Comparison of ENCODE assay signal across 2 fruit fly cellular contexts in the genomic region with DNA sequence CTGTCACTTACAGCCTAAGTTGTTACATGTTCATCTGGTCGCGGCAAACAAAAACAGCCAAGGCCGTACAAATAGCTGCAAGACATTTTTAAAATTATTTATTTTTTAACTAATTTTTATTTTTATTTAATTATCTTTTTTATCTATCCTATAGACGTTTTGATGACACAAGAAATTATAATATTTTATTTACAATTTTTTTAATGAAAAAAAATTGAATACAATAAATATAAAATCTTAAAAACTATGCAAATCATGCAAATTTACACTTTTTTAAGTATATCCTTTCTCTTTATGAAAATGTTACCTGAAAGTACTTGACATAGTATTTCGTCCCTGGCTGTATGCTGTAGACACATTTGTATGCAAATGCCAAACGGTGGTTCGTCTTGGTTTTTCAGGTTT.
TF ChIP-seq lines count a peak whose summit lies in the region.

No protein-coding gene starts in this region.

TF ChIP-seq in whole organism, embryonic, 481 proteins besides CTCF, POLR2A, EP300 and RAD21 (continued from another document and continues in another):
- peak; percentile 58 for TF ChIP-seq CG32772 (GFP tag; IDR thresholded peaks at IDR 0.05; lab: Robert Waterston, UW)
- TF ChIP-seq klu (GFP tag; IDR thresholded peaks at IDR 0.05; lab: Robert Waterston, UW) = no peak; the same call in 1 of the 2 replicates
- no peak for TF ChIP-seq Mrtf (GFP tag; IDR thresholded peaks at IDR 0.05; lab: Robert Waterston, UW)
- TF ChIP-seq CG10274 (GFP tag; optimal IDR thresholded peaks at IDR 0.05; lab: Kevin White, UChicago) = no peak
- no peak for TF ChIP-seq corto (GFP tag; optimal IDR thresholded peaks at IDR 0.05; lab: Kevin White, UChicago)
- peak; percentile 63 for TF ChIP-seq CG33557 (GFP tag; optimal IDR thresholded peaks at IDR 0.05; lab: Kevin White, UChicago)
- peak; percentile 82 for TF ChIP-seq CG17385 (GFP tag; optimal IDR thresholded peaks at IDR 0.05; lab: Kevin White, UChicago)
- peak; percentile 83 for TF ChIP-seq CG8388 (GFP tag; optimal IDR thresholded peaks at IDR 0.05; lab: Kevin White, UChicago)
- no peak for TF ChIP-seq p53 (GFP tag; optimal IDR thresholded peaks at IDR 0.05; lab: Kevin White, UChicago)
- TF ChIP-seq CG8478 (optimal IDR thresholded peaks at IDR 0.05; lab: Kevin White, UChicago) = no peak
- TF ChIP-seq CG17328 (GFP tag; IDR thresholded peaks at IDR 0.05; lab: Robert Waterston, UW) = peak; percentile 58; the same call in 1 of the 2 replicates
- no peak for TF ChIP-seq Opbp (GFP tag; IDR thresholded peaks at IDR 0.05; lab: Robert Waterston, UW; ENCODE audit: partially characterized antibody)
- 0 out of 3 replicates have a peak, but pooled peaks have one; percentile 20 for TF ChIP-seq Dbx (GFP tag; IDR thresholded peaks at IDR 0.05; lab: Robert Waterston, UW)
- peak; percentile 59 for TF ChIP-seq CG8281 (tag; optimal IDR thresholded peaks at IDR 0.05; lab: Kevin White, UChicago)
- no peak for TF ChIP-seq mam (GFP tag; optimal IDR thresholded peaks at IDR 0.05; lab: Kevin White, UChicago)
- TF ChIP-seq ERR (GFP tag; optimal IDR thresholded peaks at IDR 0.05; lab: Kevin White, UChicago) = no peak
- peak; percentile 45; the same call in 1 of the 2 replicates for TF ChIP-seq E2f2 (GFP tag; IDR thresholded peaks at IDR 0.05; lab: Robert Waterston, UW)
- TF ChIP-seq ewg (GFP tag; optimal IDR thresholded peaks at IDR 0.05; lab: Kevin White, UChicago) = peak; percentile 41
- no peak for TF ChIP-seq shn (GFP tag; optimal IDR thresholded peaks at IDR 0.05; lab: Kevin White, UChicago)
- TF ChIP-seq tx (GFP tag; optimal IDR thresholded peaks at IDR 0.05; lab: Kevin White, UChicago) = no peak
- TF ChIP-seq maf-S (GFP tag; optimal IDR thresholded peaks at IDR 0.05; lab: Kevin White, UChicago) = no peak
- TF ChIP-seq slbo (GFP tag; IDR thresholded peaks at IDR 0.05; lab: Robert Waterston, UW) = peak; percentile 57
- peak; percentile 31 for TF ChIP-seq CG18476 (GFP tag; optimal IDR thresholded peaks at IDR 0.05; lab: Kevin White, UChicago)
- TF ChIP-seq Hr51 (GFP tag; optimal IDR thresholded peaks at IDR 0.05; lab: Kevin White, UChicago) = peak in 1 of 2 experiments; percentile 93
- peak; percentile 78 for TF ChIP-seq salm (tag; optimal IDR thresholded peaks at IDR 0.05; lab: Kevin White, UChicago)
- no peak for TF ChIP-seq CG11085 (GFP tag; IDR thresholded peaks at IDR 0.05; lab: Robert Waterston, UW)
- no peak for TF ChIP-seq pzg (GFP tag; optimal IDR thresholded peaks at IDR 0.05; lab: Kevin White, UChicago)
- no peak for TF ChIP-seq CG4617 (GFP tag; optimal IDR thresholded peaks at IDR 0.05; lab: Kevin White, UChicago; ENCODE audit: borderline replicate concordance)
- TF ChIP-seq Hand (GFP tag; optimal IDR thresholded peaks at IDR 0.05; lab: Kevin White, UChicago) = peak; percentile 65
- TF ChIP-seq tll (GFP tag; optimal IDR thresholded peaks at IDR 0.05; lab: Kevin White, UChicago) = no peak
- peak; percentile 72 for TF ChIP-seq Deaf1 (tag; optimal IDR thresholded peaks at IDR 0.05; lab: Kevin White, UChicago)
- TF ChIP-seq CG10654 (GFP tag; optimal IDR thresholded peaks at IDR 0.05; lab: Kevin White, UChicago) = no peak
- peak; percentile 71 for TF ChIP-seq sug (tag; optimal IDR thresholded peaks at IDR 0.05; lab: Kevin White, UChicago)
- no peak for TF ChIP-seq eve (GFP tag; optimal IDR thresholded peaks at IDR 0.05; lab: Kevin White, UChicago)
- no peak for TF ChIP-seq CG1024 (GFP tag; IDR thresholded peaks at IDR 0.05; lab: Robert Waterston, UW)
- peak; percentile 59 for TF ChIP-seq trem (tag; optimal IDR thresholded peaks at IDR 0.05; lab: Kevin White, UChicago)
- TF ChIP-seq Eip74EF (GFP tag; optimal IDR thresholded peaks at IDR 0.05; lab: Kevin White, UChicago) = peak in 1 of 2 experiments; percentile 80
- TF ChIP-seq ab (GFP tag; optimal IDR thresholded peaks at IDR 0.05; lab: Kevin White, UChicago) = no peak
- peak; percentile 73 for TF ChIP-seq lab (GFP tag; optimal IDR thresholded peaks at IDR 0.05; lab: Kevin White, UChicago)
- no peak for TF ChIP-seq CG11456 (GFP tag; IDR thresholded peaks at IDR 0.05; lab: Robert Waterston, UW)
- TF ChIP-seq ranshi (GFP tag; IDR thresholded peaks at IDR 0.05; lab: Robert Waterston, UW) = peak; percentile 60
- TF ChIP-seq CG9437 (GFP tag; optimal IDR thresholded peaks at IDR 0.05; lab: Kevin White, UChicago) = peak; percentile 85
- no peak for TF ChIP-seq ken (GFP tag; IDR thresholded peaks at IDR 0.05; lab: Robert Waterston, UW)
- TF ChIP-seq Chrac-16 (GFP tag; optimal IDR thresholded peaks at IDR 0.05; lab: Kevin White, UChicago) = peak; percentile 12
- no peak for TF ChIP-seq eyg (GFP tag; optimal IDR thresholded peaks at IDR 0.05; lab: Kevin White, UChicago)
- TF ChIP-seq Ravus (GFP tag; IDR thresholded peaks at IDR 0.05; lab: Robert Waterston, UW) = no peak
- no peak for TF ChIP-seq Sry-δ (GFP tag; optimal IDR thresholded peaks at IDR 0.05; lab: Kevin White, UChicago)
- TF ChIP-seq CG10431 (GFP tag; optimal IDR thresholded peaks at IDR 0.05; lab: Kevin White, UChicago) = no peak
- no peak for TF ChIP-seq BEAF-32 (GFP tag; optimal IDR thresholded peaks at IDR 0.05; lab: Kevin White, UChicago)
- peak; percentile 15 for TF ChIP-seq trh (GFP tag; optimal IDR thresholded peaks at IDR 0.05; lab: Kevin White, UChicago)
- TF ChIP-seq caup (GFP tag; optimal IDR thresholded peaks at IDR 0.05; lab: Kevin White, UChicago; ENCODE audit: severe bottlenecking) = peak; percentile 55
- no peak for TF ChIP-seq CG17612 (GFP tag; IDR thresholded peaks at IDR 0.05; lab: Robert Waterston, UW)
- TF ChIP-seq CG10209 (GFP tag; optimal IDR thresholded peaks at IDR 0.05; lab: Kevin White, UChicago) = peak; percentile 76
- no peak for TF ChIP-seq CG15479 (GFP tag; optimal IDR thresholded peaks at IDR 0.05; lab: Kevin White, UChicago)
- TF ChIP-seq oc (tag; optimal IDR thresholded peaks at IDR 0.05; lab: Kevin White, UChicago) = peak; percentile 68
- no peak for TF ChIP-seq CG7928 (GFP tag; optimal IDR thresholded peaks at IDR 0.05; lab: Kevin White, UChicago)
- no peak for TF ChIP-seq CG18011 (GFP tag; optimal IDR thresholded peaks at IDR 0.05; lab: Kevin White, UChicago)
- peak; percentile 71 for TF ChIP-seq Nf-YB (GFP tag; optimal IDR thresholded peaks at IDR 0.05; lab: Kevin White, UChicago)
- TF ChIP-seq Doc2 (GFP tag; IDR thresholded peaks at IDR 0.05; lab: Robert Waterston, UW) = no peak
- peak; percentile 56 for TF ChIP-seq ssp (GFP tag; IDR thresholded peaks at IDR 0.05; lab: Robert Waterston, UW)
- TF ChIP-seq CG18619 (GFP tag; optimal IDR thresholded peaks at IDR 0.05; lab: Kevin White, UChicago) = peak; percentile 71
- no peak for TF ChIP-seq CG14965 (GFP tag; optimal IDR thresholded peaks at IDR 0.05; lab: Kevin White, UChicago; ENCODE audit: borderline replicate concordance)
- TF ChIP-seq CG17361 (GFP tag; IDR thresholded peaks at IDR 0.05; lab: Robert Waterston, UW) = peak; percentile 90
- TF ChIP-seq CG10462 (GFP tag; optimal IDR thresholded peaks at IDR 0.05; lab: Kevin White, UChicago) = peak; percentile 16

TF ChIP-seq in whole organism, prepupa, 60 proteins besides CTCF, POLR2A, EP300 and RAD21 (continued from another document):
- TF ChIP-seq CG3919 (GFP tag; optimal IDR thresholded peaks at IDR 0.05; lab: Kevin White, UChicago) (peak; percentile 49), dsx (GFP tag; optimal IDR thresholded peaks at IDR 0.05; lab: Kevin White, UChicago; ENCODE audit: poor library complexity, severe bottlenecking) (peak; percentile 64), achi (GFP tag; optimal IDR thresholded peaks at IDR 0.05; lab: Kevin White, UChicago) (peak; percentile 66), CG6854 (GFP tag; optimal IDR thresholded peaks at IDR 0.05; lab: Kevin White, UChicago) (no peak), CG4318 (GFP tag; optimal IDR thresholded peaks at IDR 0.05; lab: Kevin White, UChicago) (peak; percentile 41), pdm3 (GFP tag; optimal IDR thresholded peaks at IDR 0.05; lab: Kevin White, UChicago) (peak; percentile 3), CG7368 (GFP tag; optimal IDR thresholded peaks at IDR 0.05; lab: Kevin White, UChicago) (peak; percentile 33), CG11294 (GFP tag; IDR thresholded peaks at IDR 0.05; lab: Robert Waterston, UW) (no peak), CG32006 (GFP tag; optimal IDR thresholded peaks at IDR 0.05; lab: Kevin White, UChicago) (peak; percentile 76), CG6163 (GFP tag; IDR thresholded peaks at IDR 0.05; lab: Robert Waterston, UW) (no peak), Hr39 (GFP tag; optimal IDR thresholded peaks at IDR 0.05; lab: Kevin White, UChicago) (no peak), spab (GFP tag; optimal IDR thresholded peaks at IDR 0.05; lab: Kevin White, UChicago) (peak; percentile 13), dac (GFP tag; optimal IDR thresholded peaks at IDR 0.05; lab: Kevin White, UChicago) (no peak), CG1621 (tag; optimal IDR thresholded peaks at IDR 0.05; lab: Kevin White, UChicago) (no peak), CG6792 (GFP tag; optimal IDR thresholded peaks at IDR 0.05; lab: Kevin White, UChicago) (peak; percentile 30), Sox14 (GFP tag; optimal IDR thresholded peaks at IDR 0.05; lab: Kevin White, UChicago) (no peak), Eip75B (GFP tag; optimal IDR thresholded peaks at IDR 0.05; lab: Kevin White, UChicago) (no peak), lz (GFP tag; optimal IDR thresholded peaks at IDR 0.05; lab: Kevin White, UChicago) (no peak), CG9139 (GFP tag; optimal IDR thresholded peaks at IDR 0.05; lab: Kevin White, UChicago) (peak; percentile 42), CG31627 (GFP tag; optimal IDR thresholded peaks at IDR 0.05; lab: Kevin White, UChicago) (no peak), Eip93F (GFP tag; optimal IDR thresholded peaks at IDR 0.05; lab: Kevin White, UChicago) (no peak), Met (GFP tag; optimal IDR thresholded peaks at IDR 0.05; lab: Kevin White, UChicago) (no peak), fd85E (GFP tag; optimal IDR thresholded peaks at IDR 0.05; lab: Kevin White, UChicago) (no peak), CG16779 (tag; optimal IDR thresholded peaks at IDR 0.05; lab: Kevin White, UChicago) (peak; percentile 39), OdsH (GFP tag; optimal IDR thresholded peaks at IDR 0.05; lab: Kevin White, UChicago) (peak; percentile 49), CG10631 (GFP tag; optimal IDR thresholded peaks at IDR 0.05; lab: Kevin White, UChicago) (peak; percentile 66), cyc (GFP tag; optimal IDR thresholded peaks at IDR 0.05; lab: Kevin White, UChicago) (no peak), Sox102F (GFP tag; optimal IDR thresholded peaks at IDR 0.05; lab: Kevin White, UChicago) (no peak), net (GFP tag; optimal IDR thresholded peaks at IDR 0.05; lab: Kevin White, UChicago) (peak; percentile 32), CG10669 (GFP tag; optimal IDR thresholded peaks at IDR 0.05; lab: Kevin White, UChicago) (peak; percentile 24), fkh (GFP tag; optimal IDR thresholded peaks at IDR 0.05; lab: Kevin White, UChicago) (no peak), CG6808 (GFP tag; optimal IDR thresholded peaks at IDR 0.05; lab: Kevin White, UChicago) (peak; percentile 48), CG11902 (GFP tag; optimal IDR thresholded peaks at IDR 0.05; lab: Kevin White, UChicago) (no peak), CG11762 (GFP tag; optimal IDR thresholded peaks at IDR 0.05; lab: Kevin White, UChicago; ENCODE audit: insufficient read depth) (peak; percentile 52), Ets21C (GFP tag; optimal IDR thresholded peaks at IDR 0.05; lab: Kevin White, UChicago) (no peak), esn (GFP tag; optimal IDR thresholded peaks at IDR 0.05; lab: Kevin White, UChicago) (peak; percentile 17), CG8119 (GFP tag; IDR thresholded peaks at IDR 0.05; lab: Robert Waterston, UW) (peak; percentile 88), CG8319 (GFP tag; optimal IDR thresholded peaks at IDR 0.05; lab: Kevin White, UChicago) (no peak), svp (GFP tag; lab: Kevin White, UChicago) (peak; percentile 32), topi (GFP tag; optimal IDR thresholded peaks at IDR 0.05; lab: Kevin White, UChicago) (no peak), Hr38 (GFP tag; optimal IDR thresholded peaks at IDR 0.05; lab: Kevin White, UChicago) (no peak)
